Fruit fly (Drosophila melanogaster): ENCODE results near the gene sowah.

The sowah gene

DNA sequence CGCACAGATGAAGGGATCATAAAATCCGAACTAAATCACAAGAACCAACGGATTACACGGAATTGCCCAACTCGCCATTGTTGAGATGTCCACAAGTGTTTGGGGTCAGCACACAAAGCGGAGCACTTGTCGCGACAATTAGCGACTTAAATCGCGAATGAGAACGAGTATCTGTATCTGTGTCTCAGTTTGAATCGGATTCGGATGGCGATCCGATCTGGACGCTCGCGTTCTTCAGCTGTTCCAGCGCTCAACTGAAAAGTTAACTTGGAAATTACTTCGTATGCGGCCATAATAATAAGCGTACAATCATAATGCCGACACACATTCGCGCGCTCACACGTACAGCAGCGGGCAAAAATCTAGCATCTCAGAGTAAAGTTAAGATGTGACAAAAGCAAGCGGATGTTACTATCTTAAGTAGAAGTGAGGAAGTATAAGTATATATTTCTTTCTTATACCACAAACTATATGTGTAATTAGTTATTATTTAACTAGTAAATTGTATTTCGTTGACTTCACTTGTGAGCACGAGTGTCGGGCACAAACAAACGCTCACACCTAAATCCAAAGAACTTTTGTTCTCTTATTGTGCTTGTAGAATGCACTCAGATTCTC, 81.8 kb downstream of the sowah start, which contains the start of gene CG10660 (continued):
- TF ChIP-seq MTF-1 (GFP tag; optimal IDR thresholded peaks at IDR 0.05; ENCODE audit: borderline replicate concordance) (peak; percentile 77), tna (GFP tag; IDR thresholded peaks at IDR 0.05; ENCODE audit: partially characterized antibody) (no peak), CG14441 (GFP tag; IDR thresholded peaks at IDR 0.05) (peak; percentile 82), lola (GFP tag; optimal IDR thresholded peaks at IDR 0.05) (peak in 1 of 3 experiments; percentile 86), Usf (GFP tag; optimal IDR thresholded peaks at IDR 0.05) (peak; percentile 60), CG18476 (GFP tag; optimal IDR thresholded peaks at IDR 0.05) (peak; percentile 87), zen2 (GFP tag; IDR thresholded peaks at IDR 0.05; ENCODE audit: partially characterized antibody) (no peak), Six4 (GFP tag; optimal IDR thresholded peaks at IDR 0.05) (peak; percentile 66), az2 (GFP tag; optimal IDR thresholded peaks at IDR 0.05) (peak; percentile 89), ab (GFP tag; optimal IDR thresholded peaks at IDR 0.05) (peak; percentile 58), CG11398 (GFP tag; optimal IDR thresholded peaks at IDR 0.05) (peak; percentile 40), so (GFP tag; IDR thresholded peaks at IDR 0.05) (peak; percentile 91), Gsc (GFP tag; IDR thresholded peaks at IDR 0.05) (no peak; the same call in 1 of the 2 replicates), Hand (GFP tag; optimal IDR thresholded peaks at IDR 0.05) (peak; percentile 70), maf-S (GFP tag; optimal IDR thresholded peaks at IDR 0.05) (peak; percentile 55), gsb (GFP tag; IDR thresholded peaks at IDR 0.05) (peak; percentile 65), Lhr (GFP tag; optimal IDR thresholded peaks at IDR 0.05) (peak; percentile 66), CG2129 (GFP tag; IDR thresholded peaks at IDR 0.05; ENCODE audit: partially characterized antibody) (no peak), pb (GFP tag; optimal IDR thresholded peaks at IDR 0.05) (peak; percentile 45), bigmax (GFP tag; optimal IDR thresholded peaks at IDR 0.05) (no peak), CG15514 (GFP tag; optimal IDR thresholded peaks at IDR 0.05) (peak; percentile 49), Meics (GFP tag; optimal IDR thresholded peaks at IDR 0.05) (peak; percentile 86), CG9437 (GFP tag; optimal IDR thresholded peaks at IDR 0.05) (peak; percentile 77), grau (tag; optimal IDR thresholded peaks at IDR 0.05) (peak; percentile 88), CG4707 (GFP tag; optimal IDR thresholded peaks at IDR 0.05) (peak; percentile 73), Bdp1 (GFP tag; optimal IDR thresholded peaks at IDR 0.05) (peak; percentile 50), CG12104 (GFP tag; optimal IDR thresholded peaks at IDR 0.05) (peak; percentile 66), Xbp1 (GFP tag; optimal IDR thresholded peaks at IDR 0.05) (peak; percentile 90), Abd-B (GFP tag; optimal IDR thresholded peaks at IDR 0.05) (peak; percentile 66), CG10959 (GFP tag; IDR thresholded peaks at IDR 0.05) (peak; percentile 66; the same call in 1 of the 2 replicates), stc (GFP tag; IDR thresholded peaks at IDR 0.05) (peak; percentile 90), CG10147 (GFP tag; optimal IDR thresholded peaks at IDR 0.05) (peak; percentile 75), CG7745 (tag; optimal IDR thresholded peaks at IDR 0.05) (peak; percentile 12), CG12236 (GFP tag; optimal IDR thresholded peaks at IDR 0.05) (peak; percentile 46), gfzf (GFP tag; optimal IDR thresholded peaks at IDR 0.05) (no peak), dm (GFP tag; optimal IDR thresholded peaks at IDR 0.05) (peak; percentile 56), chif (GFP tag; optimal IDR thresholded peaks at IDR 0.05) (peak; percentile 80 to 82), tgo (GFP tag; IDR thresholded peaks at IDR 0.05) (peak; percentile 80), CG31388 (GFP tag; optimal IDR thresholded peaks at IDR 0.05) (peak; percentile 65), CG12744 (GFP tag; optimal IDR thresholded peaks at IDR 0.05) (peak; percentile 53), Atf-2 (GFP tag; optimal IDR thresholded peaks at IDR 0.05) (peak; percentile 53), Hey (tag; optimal IDR thresholded peaks at IDR 0.05) (peak; percentile 20), slou (GFP tag; optimal IDR thresholded peaks at IDR 0.05) (no peak), nerfin-2 (GFP tag; IDR thresholded peaks at IDR 0.05; ENCODE audit: partially characterized antibody) (no peak), CG17328 (GFP tag; IDR thresholded peaks at IDR 0.05) (peak; percentile 93), bbx (GFP tag; IDR thresholded peaks at IDR 0.05; ENCODE audit: partially characterized antibody) (no peak), Asciz (GFP tag; optimal IDR thresholded peaks at IDR 0.05) (peak; percentile 91), CG7987 (GFP tag; optimal IDR thresholded peaks at IDR 0.05) (peak; percentile 55), Adf1 (GFP tag; IDR thresholded peaks at IDR 0.05) (peak; percentile 59)
